Worm (Caenorhabditis elegans) whole organism, young adult: Measurements from ENCODE around the gene igcm-4.

Experiments used
- ZK185.1 ChIP-seq: sonication (generic microtip); optimal IDR thresholded peaks from 2 replicates; lab custom pipeline; 2016; ENCODE audit warnings: mild to moderate bottlenecking, missing genetic modification characterization, missing compliant biosample characterization; ENCODE audit not compliant: poor library complexity, severe bottlenecking
- ama-1 ChIP-seq, 3 experiments: fragments of 150-350 bp in 1 of 3; sonication (generic microtip) in 2 of 3; optimal IDR thresholded peaks; 2 replicates each; lab custom pipeline; 2014 to 2018; ENCODE audit warnings: missing biosample characterization in 2 of 3, missing genetic modification characterization in 2 of 3, missing genetic modification reagents in 2 of 3
- ceh-27 ChIP-seq: fragments of 200-800 bp; sonication (Bioruptor generic); optimal IDR thresholded peaks from 2 replicates; lab custom pipeline; 2018; ENCODE audit warnings: mild to moderate bottlenecking, missing genetic modification characterization, moderate library complexity, missing compliant biosample characterization
- gei-17 ChIP-seq: fragments of 200-800 bp; sonication (Bioruptor generic); optimal IDR thresholded peaks from 2 replicates; lab custom pipeline; 2018; ENCODE audit warnings: mild to moderate bottlenecking, missing genetic modification characterization, missing compliant biosample characterization
- hlh-26 ChIP-seq: fragments of 200-800 bp; sonication (Bioruptor generic); conservative IDR thresholded peaks from 2 replicates; pipeline ENCODE4 v1.3.6; 2022; ENCODE audit warnings: missing genetic modification reagents, missing genetic modification characterization, missing compliant biosample characterization
- unc-130 ChIP-seq: sonication (generic microtip); optimal IDR thresholded peaks from 2 replicates; lab custom pipeline; 2016; ENCODE audit warnings: missing genetic modification reagents, missing genetic modification characterization, missing compliant biosample characterization

- TF ChIP-seq unc-130 (GFP tag; lab: Kevin White, UChicago) (no peak), ceh-27 (GFP tag; lab: Kevin White, UChicago) (no peak), hlh-26 (no peak), ama-1 (optimal IDR thresholded peaks at IDR 0.05; lab: Kevin White, UChicago) (no peak), ama-1 (GFP tag; optimal IDR thresholded peaks at IDR 0.05; lab: Kevin White, UChicago) (no peak), gei-17 (GFP tag; lab: Kevin White, UChicago) (no peak), ZK185.1 (tag; lab: Kevin White, UChicago) (no peak)
Observed at ce11 chrX:2078822-2079221, 32.7 kb upstream of the igcm-4 start.
